Fruit fly (Drosophila melanogaster): Measurements from ENCODE around the gene zfh1.

zfh1 gene

DNA sequence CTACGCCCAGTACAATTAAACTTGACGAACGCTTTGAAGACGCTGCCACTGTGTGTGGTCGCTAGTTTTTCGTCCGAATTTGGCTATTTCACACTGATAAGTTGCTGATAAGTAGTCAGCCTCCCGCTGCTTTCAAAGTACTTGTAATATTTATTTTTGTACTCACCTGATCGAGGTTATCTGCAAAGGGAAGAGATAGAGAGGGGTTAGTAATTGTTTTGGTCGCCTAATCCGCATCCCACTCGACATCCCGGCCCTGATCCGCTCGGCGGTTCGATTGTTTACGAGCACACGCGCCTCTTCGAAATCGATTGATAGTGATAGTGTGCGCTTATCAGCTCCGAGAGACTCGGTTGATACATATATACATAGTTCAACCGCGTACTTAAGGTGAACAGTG lies 14.7 kb downstream of the zfh1 start:
- TF ChIP-seq fru (GFP tag; optimal IDR thresholded peaks at IDR 0.05) (no peak), Hnf4 (GFP tag; optimal IDR thresholded peaks at IDR 0.05) (no peak), tai (GFP tag; optimal IDR thresholded peaks at IDR 0.05) (no peak), CG32264 (GFP tag; optimal IDR thresholded peaks at IDR 0.05) (no peak), CG9705 (GFP tag; optimal IDR thresholded peaks at IDR 0.05) (no peak), dsf (GFP tag; optimal IDR thresholded peaks at IDR 0.05; ENCODE audit: borderline replicate concordance) (no peak), dl (GFP tag; optimal IDR thresholded peaks at IDR 0.05; ENCODE audit: insufficient read depth in 1 of 2, partially characterized antibody in 2 of 2) (no peak), CrebA (GFP tag; optimal IDR thresholded peaks at IDR 0.05; ENCODE audit: borderline replicate concordance) (no peak)

DNA sequence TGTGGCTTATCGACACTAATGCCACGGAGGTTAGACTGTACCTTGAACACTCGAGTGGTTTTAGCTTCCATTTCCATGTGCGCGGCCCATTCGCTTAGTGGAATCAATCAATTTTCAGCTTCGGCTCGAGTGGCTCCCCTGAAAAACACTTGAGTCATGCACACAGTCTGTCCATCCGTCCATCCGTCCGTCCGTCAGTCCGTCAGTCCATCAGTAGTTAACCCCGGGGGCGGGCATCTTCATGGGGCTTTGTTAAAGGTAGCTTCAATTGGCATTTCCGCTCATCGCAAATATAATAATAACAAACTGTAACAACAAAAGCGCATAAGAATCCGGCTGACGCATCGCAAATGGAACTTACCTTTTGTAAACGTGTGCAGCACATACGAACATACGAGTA lies 15.4 kb downstream of the zfh1 start:
- TF ChIP-seq psq (GFP tag; optimal IDR thresholded peaks at IDR 0.05) = no peak
- no peak for TF ChIP-seq Dfd (GFP tag; optimal IDR thresholded peaks at IDR 0.05)
- TF ChIP-seq h (GFP tag; optimal IDR thresholded peaks at IDR 0.05) = no peak
- no peak for TF ChIP-seq CG32264 (GFP tag; optimal IDR thresholded peaks at IDR 0.05)
- TF ChIP-seq tai (GFP tag; optimal IDR thresholded peaks at IDR 0.05) = no peak
- no peak for TF ChIP-seq Vsx2 (GFP tag; optimal IDR thresholded peaks at IDR 0.05; ENCODE audit: partially characterized antibody)
- no peak for TF ChIP-seq Jra (GFP tag; optimal IDR thresholded peaks at IDR 0.05)
- TF ChIP-seq OdsH (GFP tag; optimal IDR thresholded peaks at IDR 0.05) = no peak
- no peak for TF ChIP-seq HLH106 (tag; optimal IDR thresholded peaks at IDR 0.05)
- TF ChIP-seq Hnf4 (GFP tag; optimal IDR thresholded peaks at IDR 0.05) = no peak
- no peak for TF ChIP-seq sv (GFP tag; optimal IDR thresholded peaks at IDR 0.05)
- TF ChIP-seq CrebA (GFP tag; optimal IDR thresholded peaks at IDR 0.05; ENCODE audit: borderline replicate concordance) = no peak
- no peak for TF ChIP-seq Hr78 (GFP tag; optimal IDR thresholded peaks at IDR 0.05)
- TF ChIP-seq Mio (GFP tag; optimal IDR thresholded peaks at IDR 0.05) = no peak
- no peak for TF ChIP-seq foxo (GFP tag; optimal IDR thresholded peaks at IDR 0.05)
- TF ChIP-seq Abd-B (GFP tag; optimal IDR thresholded peaks at IDR 0.05) = no peak
- TF ChIP-seq Rel (GFP tag; optimal IDR thresholded peaks at IDR 0.05) = no peak
- no peak for TF ChIP-seq Rel (tag; optimal IDR thresholded peaks at IDR 0.05)
- no peak for TF ChIP-seq N (GFP tag; optimal IDR thresholded peaks at IDR 0.05)
- no peak for TF ChIP-seq dsf (GFP tag; optimal IDR thresholded peaks at IDR 0.05; ENCODE audit: borderline replicate concordance)
- TF ChIP-seq lola (GFP tag; optimal IDR thresholded peaks at IDR 0.05) = no peak

DNA sequence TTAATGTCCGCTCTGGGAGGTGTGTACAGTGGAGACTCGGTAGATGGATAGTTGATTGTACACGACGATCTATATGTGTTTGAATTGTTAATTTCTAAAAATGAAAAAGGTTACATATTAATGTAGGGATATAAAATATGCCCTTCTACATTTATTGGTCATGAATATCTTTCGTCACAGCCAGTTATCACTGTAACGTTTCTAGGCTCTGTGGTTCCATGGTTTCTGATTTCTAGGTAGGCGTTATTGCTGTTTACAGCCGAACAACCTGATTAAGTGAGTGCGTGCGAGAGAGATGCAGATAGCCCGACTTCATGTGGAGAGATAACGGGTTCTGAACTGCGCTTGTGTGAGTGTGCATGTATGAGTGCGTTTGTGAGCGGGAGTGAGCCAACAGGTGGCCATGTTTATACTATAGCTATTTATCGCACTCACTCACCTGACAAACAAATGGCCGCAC lies 16.0 kb downstream of the zfh1 start:
- TF ChIP-seq HLH106 (tag; optimal IDR thresholded peaks at IDR 0.05) (peak; percentile 89), fru (GFP tag; optimal IDR thresholded peaks at IDR 0.05) (peak; percentile 88), br (GFP tag; optimal IDR thresholded peaks at IDR 0.05) (peak; percentile 91), ey (GFP tag; optimal IDR thresholded peaks at IDR 0.05) (peak; percentile 94), foxo (GFP tag; optimal IDR thresholded peaks at IDR 0.05) (peak; percentile 61 to 88), Hnf4 (GFP tag; optimal IDR thresholded peaks at IDR 0.05) (peak; percentile 91), Sp1 (GFP tag; optimal IDR thresholded peaks at IDR 0.05) (peak; percentile 79), OdsH (GFP tag; optimal IDR thresholded peaks at IDR 0.05) (peak; percentile 92), CG32264 (GFP tag; optimal IDR thresholded peaks at IDR 0.05) (peak; percentile 66), rgr (GFP tag; optimal IDR thresholded peaks at IDR 0.05) (peak; percentile 89), sage (GFP tag; optimal IDR thresholded peaks at IDR 0.05) (peak; percentile 66), CG9705 (GFP tag; optimal IDR thresholded peaks at IDR 0.05) (peak; percentile 71), dl (GFP tag; optimal IDR thresholded peaks at IDR 0.05; ENCODE audit: insufficient read depth in 1 of 2, partially characterized antibody in 2 of 2) (peak in 1 of 2 experiments; percentile 39), Myc (optimal IDR thresholded peaks at IDR 0.05) (no peak), h (GFP tag; optimal IDR thresholded peaks at IDR 0.05) (peak; percentile 94), N (GFP tag; optimal IDR thresholded peaks at IDR 0.05) (peak; percentile 19), woc (GFP tag; optimal IDR thresholded peaks at IDR 0.05) (peak; percentile 78), CrebA (GFP tag; optimal IDR thresholded peaks at IDR 0.05; ENCODE audit: borderline replicate concordance) (no peak), Jra (GFP tag; optimal IDR thresholded peaks at IDR 0.05) (peak; percentile 76), tai (GFP tag; optimal IDR thresholded peaks at IDR 0.05) (peak; percentile 94), brk (GFP tag; optimal IDR thresholded peaks at IDR 0.05) (peak; percentile 76), dmrt93B (GFP tag; optimal IDR thresholded peaks at IDR 0.05) (peak; percentile 73), Vsx2 (GFP tag; optimal IDR thresholded peaks at IDR 0.05; ENCODE audit: partially characterized antibody) (peak; percentile 64), sv (GFP tag; optimal IDR thresholded peaks at IDR 0.05) (peak; percentile 89), Rel (GFP tag; optimal IDR thresholded peaks at IDR 0.05) (peak; percentile 63), Rel (tag; optimal IDR thresholded peaks at IDR 0.05) (peak; percentile 72), pan (optimal IDR thresholded peaks at IDR 0.05) (no peak), Hr78 (GFP tag; optimal IDR thresholded peaks at IDR 0.05) (no peak), Dfd (GFP tag; optimal IDR thresholded peaks at IDR 0.05) (no peak), psq (GFP tag; optimal IDR thresholded peaks at IDR 0.05) (peak; percentile 83), dsf (GFP tag; optimal IDR thresholded peaks at IDR 0.05; ENCODE audit: borderline replicate concordance) (no peak), Mio (GFP tag; optimal IDR thresholded peaks at IDR 0.05) (peak; percentile 43), GATAd (GFP tag; optimal IDR thresholded peaks at IDR 0.05) (peak; percentile 48), Dif (GFP tag; optimal IDR thresholded peaks at IDR 0.05; ENCODE audit: partially characterized antibody) (peak; percentile 29), lola (GFP tag; optimal IDR thresholded peaks at IDR 0.05) (no peak)

Data from whole organism, wandering third instar larva.